Fruit fly (Drosophila melanogaster): ENCODE results near the gene CG17350.

DNA sequence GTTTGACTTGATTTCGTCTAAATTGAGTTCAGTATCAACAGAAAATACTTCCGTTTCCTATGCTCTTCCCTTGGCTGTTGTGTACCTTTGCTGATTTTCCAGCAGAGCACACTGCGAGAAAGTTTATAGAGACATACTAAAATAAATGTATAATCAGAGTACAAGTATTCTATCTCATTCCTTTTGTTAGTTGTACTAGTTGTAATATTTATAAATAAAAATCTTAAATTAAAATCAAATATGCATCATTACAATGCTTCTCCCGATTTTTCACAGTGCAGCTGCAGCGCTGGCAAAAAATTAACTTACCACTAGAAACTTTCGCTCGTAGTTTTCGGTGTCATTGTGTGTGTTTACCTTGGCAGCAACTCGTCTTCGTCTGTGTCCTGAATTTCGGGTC is 45.7 kb upstream of the CG17350 start:
- no peak for TF ChIP-seq h (optimal IDR thresholded peaks at IDR 0.05)
- TF ChIP-seq insv (optimal IDR thresholded peaks at IDR 0.05): no peak
- no peak for TF ChIP-seq ttk (optimal IDR thresholded peaks at IDR 0.05)
- TF ChIP-seq psq (optimal IDR thresholded peaks at IDR 0.05): no peak
- TF ChIP-seq Myc (optimal IDR thresholded peaks at IDR 0.05): no peak
- TF ChIP-seq Sin3A (optimal IDR thresholded peaks at IDR 0.05): no peak

Measured in Kc167 (cell line).